Worm (Caenorhabditis elegans) whole organism, L2 larva: ENCODE measurements around the gene fat-3.

ENCODE experiments used
- C34F6.9 ChIP-seq: fragments of 150-350 bp; optimal IDR thresholded peaks from 2 replicates; lab custom pipeline; 2014; ENCODE audit warnings: missing biosample characterization, missing genetic modification characterization
- F13H6.1 ChIP-seq: sonication (generic microtip); optimal IDR thresholded peaks from 2 replicates; lab custom pipeline; 2016; ENCODE audit warnings: missing genetic modification characterization, missing compliant biosample characterization
- R02D3.7 ChIP-seq: fragments of 150-350 bp; optimal IDR thresholded peaks from 2 replicates; lab custom pipeline; 2014; ENCODE audit warnings: missing biosample characterization, missing genetic modification characterization
- Y55F3AM.14 ChIP-seq: fragments of 200-800 bp; sonication (Bioruptor generic); optimal IDR thresholded peaks from 2 replicates; lab custom pipeline; 2018; ENCODE audit warnings: mild to moderate bottlenecking, missing genetic modification characterization, missing compliant biosample characterization
- alr-1 ChIP-seq: fragments of 150-350 bp; optimal IDR thresholded peaks from 2 replicates; lab custom pipeline; 2014; ENCODE audit warnings: missing biosample characterization, missing genetic modification characterization
- aly-2 ChIP-seq: fragments of 150-350 bp; optimal IDR thresholded peaks from 2 replicates; lab custom pipeline; 2014; ENCODE audit warnings: missing biosample characterization, missing genetic modification characterization
- ama-1 ChIP-seq: fragments of 150-350 bp; optimal IDR thresholded peaks from 2 replicates; lab custom pipeline; 2018; ENCODE audit warnings: inconsistent platforms
- blmp-1 ChIP-seq: sonication (generic microtip); optimal IDR thresholded peaks from 2 replicates; lab custom pipeline; 2017; ENCODE audit warnings: missing genetic modification characterization, mild to moderate bottlenecking, missing compliant biosample characterization, antibody characterized with exemption, moderate library complexity; ENCODE audit not compliant: insufficient read depth
- ceh-16 ChIP-seq: fragments of 150-350 bp; optimal IDR thresholded peaks from 2 replicates; lab custom pipeline; 2014; ENCODE audit warnings: missing biosample characterization, missing genetic modification characterization
- ceh-82 ChIP-seq: fragments of 150-350 bp; optimal IDR thresholded peaks from 2 replicates; lab custom pipeline; 2014; ENCODE audit warnings: missing biosample characterization, missing genetic modification characterization
- crh-2 ChIP-seq: sonication (generic microtip); optimal IDR thresholded peaks from 2 replicates; lab custom pipeline; 2017; ENCODE audit warnings: missing biosample characterization, missing genetic modification characterization
- dmd-4 ChIP-seq: sonication (generic microtip); optimal IDR thresholded peaks from 2 replicates; lab custom pipeline; 2017; ENCODE audit warnings: missing biosample characterization, missing genetic modification characterization
- egl-27 ChIP-seq: sonication (generic microtip); optimal IDR thresholded peaks from 3 replicates; lab custom pipeline; 2017; ENCODE audit warnings: missing biosample characterization, missing genetic modification reagents, missing genetic modification characterization
- elt-1 ChIP-seq: fragments of 150-350 bp; optimal IDR thresholded peaks from 2 replicates; lab custom pipeline; 2014; ENCODE audit warnings: missing biosample characterization, missing genetic modification characterization
- elt-3 ChIP-seq: sonication (generic microtip); optimal IDR thresholded peaks from 2 replicates; lab custom pipeline; 2017; ENCODE audit warnings: missing biosample characterization, missing genetic modification characterization
- fos-1 ChIP-seq: fragments of 150-350 bp; optimal IDR thresholded peaks from 2 replicates; lab custom pipeline; 2014; ENCODE audit warnings: missing biosample characterization, missing genetic modification characterization
- gmeb-1 ChIP-seq: fragments of 150-350 bp; optimal IDR thresholded peaks from 2 replicates; lab custom pipeline; 2014; ENCODE audit warnings: missing biosample characterization, missing genetic modification characterization
- lin-11 ChIP-seq: fragments of 150-350 bp; sonication (generic microtip); optimal IDR thresholded peaks from 2 replicates; lab custom pipeline; 2014; ENCODE audit warnings: missing biosample characterization, missing genetic modification characterization, inconsistent platforms, mixed read lengths
- lin-13 ChIP-seq: fragments of 150-350 bp; optimal IDR thresholded peaks from 2 replicates; lab custom pipeline; 2014; ENCODE audit warnings: missing biosample characterization, missing genetic modification reagents, missing genetic modification characterization
- lin-39 ChIP-seq: fragments of 150-350 bp; optimal IDR thresholded peaks from 2 replicates; lab custom pipeline; 2014; ENCODE audit warnings: missing biosample characterization, missing genetic modification reagents, missing genetic modification characterization
- lsy-2 ChIP-seq, 2 experiments: fragments of 150-350 bp in 1 of 2; sonication (generic microtip) in 1 of 2; optimal IDR thresholded peaks; 2 replicates each; lab custom pipeline; 2014 to 2017; ENCODE audit warnings: missing biosample characterization in 2 of 2, missing genetic modification characterization in 2 of 2
- mab-5 ChIP-seq: fragments of 150-350 bp; optimal IDR thresholded peaks from 2 replicates; lab custom pipeline; 2014; ENCODE audit warnings: missing biosample characterization, missing genetic modification characterization
- mbf-1 ChIP-seq: sonication (generic microtip); optimal IDR thresholded peaks from 2 replicates; lab custom pipeline; 2017; ENCODE audit warnings: missing biosample characterization, missing genetic modification characterization
- mdl-1 ChIP-seq, 2 experiments: fragments of 150-350 bp in 1 of 2; sonication (generic microtip) in 1 of 2; optimal IDR thresholded peaks; 2 replicates each; lab custom pipeline; 2017; ENCODE audit warnings: missing biosample characterization in 2 of 2, missing genetic modification characterization in 2 of 2
- nhr-10 ChIP-seq: sonication (generic microtip); optimal IDR thresholded peaks from 2 replicates; lab custom pipeline; 2017; ENCODE audit warnings: missing biosample characterization, missing genetic modification characterization
- nhr-11 ChIP-seq: fragments of 150-350 bp; optimal IDR thresholded peaks from 2 replicates; lab custom pipeline; 2014; ENCODE audit warnings: missing biosample characterization, missing genetic modification characterization
- nhr-12 ChIP-seq: fragments of 150-350 bp; optimal IDR thresholded peaks from 2 replicates; lab custom pipeline; 2014; ENCODE audit warnings: missing biosample characterization, missing genetic modification characterization
- nhr-129 ChIP-seq: fragments of 150-350 bp; optimal IDR thresholded peaks from 2 replicates; lab custom pipeline; 2014; ENCODE audit warnings: missing biosample characterization, missing genetic modification characterization
- nhr-21 ChIP-seq: fragments of 150-350 bp; optimal IDR thresholded peaks from 2 replicates; lab custom pipeline; 2014; ENCODE audit warnings: missing biosample characterization, missing genetic modification characterization
- nhr-23 ChIP-seq: fragments of 150-350 bp; optimal IDR thresholded peaks from 2 replicates; lab custom pipeline; 2014; ENCODE audit warnings: missing biosample characterization, missing genetic modification reagents, missing genetic modification characterization
- nhr-237 ChIP-seq: fragments of 150-350 bp; optimal IDR thresholded peaks from 2 replicates; lab custom pipeline; 2014; ENCODE audit warnings: missing biosample characterization, missing genetic modification characterization
- nhr-25 ChIP-seq: fragments of 150-350 bp; sonication (generic microtip); optimal IDR thresholded peaks from 3 replicates; lab custom pipeline; 2014; ENCODE audit warnings: missing biosample characterization, missing genetic modification characterization
- nhr-6 ChIP-seq: fragments of 150-350 bp; optimal IDR thresholded peaks from 2 replicates; lab custom pipeline; 2014; ENCODE audit warnings: missing biosample characterization, missing genetic modification characterization
- nhr-77 ChIP-seq: fragments of 150-350 bp; optimal IDR thresholded peaks from 2 replicates; lab custom pipeline; 2014; ENCODE audit warnings: missing biosample characterization, missing genetic modification characterization
- peb-1 ChIP-seq: fragments of 150-350 bp; optimal IDR thresholded peaks from 2 replicates; lab custom pipeline; 2014; ENCODE audit warnings: missing biosample characterization, missing genetic modification characterization
- sem-4 ChIP-seq: fragments of 150-350 bp; optimal IDR thresholded peaks from 2 replicates; lab custom pipeline; 2014; ENCODE audit warnings: missing biosample characterization, missing genetic modification reagents, missing genetic modification characterization
- skn-1 ChIP-seq: sonication (generic microtip); optimal IDR thresholded peaks from 2 replicates; lab custom pipeline; 2017; ENCODE audit warnings: missing biosample characterization, missing genetic modification characterization
- sma-3 ChIP-seq: sonication (generic microtip); optimal IDR thresholded peaks from 2 replicates; lab custom pipeline; 2016; ENCODE audit warnings: missing genetic modification reagents, missing genetic modification characterization, missing compliant biosample characterization
- sma-9 ChIP-seq, 2 experiments: fragments of 150-350 bp in 1 of 2; sonication (generic microtip) in 1 of 2; optimal IDR thresholded peaks; 2 replicates each; lab custom pipeline; 2014 to 2016; ENCODE audit warnings: missing genetic modification characterization in 2 of 2, mild to moderate bottlenecking in 1 of 2, missing biosample characterization in 1 of 2, missing compliant biosample characterization in 1 of 2, missing genetic modification reagents in 1 of 2, moderate library complexity in 1 of 2
- snpc-4 ChIP-seq: fragments of 150-350 bp; optimal IDR thresholded peaks from 2 replicates; lab custom pipeline; 2014; ENCODE audit warnings: missing biosample characterization, missing genetic modification characterization
- unc-39 ChIP-seq: fragments of 150-350 bp; optimal IDR thresholded peaks from 2 replicates; lab custom pipeline; 2014; ENCODE audit warnings: missing biosample characterization, missing genetic modification characterization
- unc-55 ChIP-seq: fragments of 150-350 bp; sonication (generic microtip); optimal IDR thresholded peaks from 3 replicates; lab custom pipeline; 2014; ENCODE audit warnings: missing biosample characterization, missing genetic modification reagents, missing genetic modification characterization
- unc-62 ChIP-seq: fragments of 150-350 bp; optimal IDR thresholded peaks from 2 replicates; lab custom pipeline; 2014; ENCODE audit warnings: missing biosample characterization, missing genetic modification reagents, missing genetic modification characterization
- zag-1 ChIP-seq: fragments of 150-350 bp; optimal IDR thresholded peaks from 2 replicates; lab custom pipeline; 2014; ENCODE audit warnings: missing biosample characterization, missing genetic modification characterization
- ztf-1 ChIP-seq: fragments of 200-800 bp; sonication (Bioruptor generic); conservative IDR thresholded peaks from 2 replicates; pipeline ENCODE4 v1.3.6; 2022; ENCODE audit warnings: missing genetic modification characterization, missing compliant biosample characterization
- ztf-11 ChIP-seq: sonication (generic microtip); optimal IDR thresholded peaks from 2 replicates; lab custom pipeline; 2017; ENCODE audit warnings: missing biosample characterization, missing genetic modification characterization
- ztf-4 ChIP-seq: fragments of 150-350 bp; optimal IDR thresholded peaks from 2 replicates; lab custom pipeline; 2014; ENCODE audit warnings: missing biosample characterization, missing genetic modification characterization

The fat-3 gene

ce11 chrIV:9802711-9803110 lies at the start of gene fat-3:
Gene fat-3, plus strand, starts transcription at chrIV:9803023.
- no peak for TF ChIP-seq ceh-82 (tag; lab: Kevin White, UChicago)
- TF ChIP-seq lin-11 (tag; lab: Kevin White, UChicago): no peak
- no peak for TF ChIP-seq sma-3
- peak in 1 of 2 experiments; percentile 24 for TF ChIP-seq lsy-2 (tag; optimal IDR thresholded peaks at IDR 0.05; lab: Kevin White, UChicago)
- TF ChIP-seq ama-1 (lab: Kevin White, UChicago): no peak
- no peak for TF ChIP-seq nhr-129 (tag; lab: Kevin White, UChicago)
- no peak for TF ChIP-seq nhr-11
- TF ChIP-seq Y55F3AM.14 (GFP tag; lab: Kevin White, UChicago): no peak
- no peak for TF ChIP-seq ceh-16 (tag; lab: Kevin White, UChicago)
- no peak for TF ChIP-seq alr-1 (tag; lab: Kevin White, UChicago)
- no peak for TF ChIP-seq R02D3.7 (tag; lab: Kevin White, UChicago)
- TF ChIP-seq mab-5: no peak
- TF ChIP-seq zag-1 (tag; lab: Kevin White, UChicago): no peak
- peak; percentile 30 for TF ChIP-seq C34F6.9 (tag; lab: Kevin White, UChicago)
- no peak for TF ChIP-seq sem-4 (tag; lab: Kevin White, UChicago)
- no peak for TF ChIP-seq nhr-12 (tag; lab: Kevin White, UChicago)
- TF ChIP-seq lin-39 (tag; lab: Kevin White, UChicago): no peak
- TF ChIP-seq nhr-237 (tag; lab: Kevin White, UChicago): no peak
- no peak for TF ChIP-seq nhr-23 (tag; lab: Kevin White, UChicago)
- no peak for TF ChIP-seq nhr-21 (tag; lab: Kevin White, UChicago)
- peak; percentile 33 for TF ChIP-seq crh-2 (tag; lab: Kevin White, UChicago)
- TF ChIP-seq sma-9 (GFP tag; optimal IDR thresholded peaks at IDR 0.05; lab: Kevin White, UChicago): peak; percentile 62
- TF ChIP-seq sma-9 (tag; optimal IDR thresholded peaks at IDR 0.05; lab: Kevin White, UChicago): no peak
- no peak for TF ChIP-seq unc-39 (tag; lab: Kevin White, UChicago)
- TF ChIP-seq F13H6.1: peak; percentile 1
- no peak for TF ChIP-seq nhr-25 (tag; lab: Kevin White, UChicago)
- TF ChIP-seq skn-1 (tag; lab: Kevin White, UChicago): no peak
- no peak for TF ChIP-seq peb-1
- peak; percentile 91 for TF ChIP-seq blmp-1 (tag; lab: Kevin White, UChicago)
- no peak for TF ChIP-seq unc-62
- TF ChIP-seq gmeb-1 (tag; lab: Kevin White, UChicago): no peak
- TF ChIP-seq elt-3 (tag; lab: Kevin White, UChicago): no peak
- no peak for TF ChIP-seq ztf-11 (tag; lab: Kevin White, UChicago)
- no peak for TF ChIP-seq ztf-1 (GFP tag; lab: Robert Waterston, UW)
- no peak for TF ChIP-seq nhr-10 (tag; lab: Kevin White, UChicago)
- no peak for TF ChIP-seq unc-55 (GFP tag; lab: Kevin White, UChicago)
- no peak for TF ChIP-seq nhr-77 (tag; lab: Kevin White, UChicago)
- no peak for TF ChIP-seq ztf-4 (tag; lab: Kevin White, UChicago)
- TF ChIP-seq fos-1 (tag; lab: Kevin White, UChicago): peak; percentile 72
- TF ChIP-seq aly-2: no peak
- TF ChIP-seq snpc-4: no peak
- TF ChIP-seq mdl-1 (tag; optimal IDR thresholded peaks at IDR 0.05; lab: Kevin White, UChicago): no peak
- no peak for TF ChIP-seq mbf-1 (tag; lab: Kevin White, UChicago)
- no peak for TF ChIP-seq elt-1 (tag; lab: Kevin White, UChicago)
- no peak for TF ChIP-seq lin-13
- no peak for TF ChIP-seq nhr-6 (tag; lab: Kevin White, UChicago)
- TF ChIP-seq egl-27 (tag; lab: Kevin White, UChicago): no peak
- TF ChIP-seq, all 48 proteins: peak for 7

- TF ChIP-seq dmd-4 (no peak), ztf-1 (GFP tag; lab: Robert Waterston, UW) (no peak), R02D3.7 (tag; lab: Kevin White, UChicago) (no peak), mab-5 (no peak), nhr-21 (tag; lab: Kevin White, UChicago) (no peak), nhr-10 (tag; lab: Kevin White, UChicago) (no peak), nhr-129 (tag; lab: Kevin White, UChicago) (no peak), nhr-23 (tag; lab: Kevin White, UChicago) (no peak), lin-39 (tag; lab: Kevin White, UChicago) (no peak), zag-1 (tag; lab: Kevin White, UChicago) (no peak), nhr-237 (tag; lab: Kevin White, UChicago) (no peak), peb-1 (no peak), skn-1 (tag; lab: Kevin White, UChicago) (no peak), fos-1 (tag; lab: Kevin White, UChicago) (no peak), ceh-16 (tag; lab: Kevin White, UChicago) (no peak), unc-55 (GFP tag; lab: Kevin White, UChicago) (no peak), egl-27 (tag; lab: Kevin White, UChicago) (no peak), ztf-11 (tag; lab: Kevin White, UChicago) (no peak)
Measured at ce11 chrIV:9755713-9756112, 47.1 kb upstream of the fat-3 start.
